Worm (Caenorhabditis elegans) whole organism, late embryonic: Measurements from ENCODE around the gene ZK856.18.

Experiments used
- madf-2 ChIP-seq: sonication (generic microtip); optimal IDR thresholded peaks from 2 replicates; lab custom pipeline; 2017; ENCODE audit warnings: missing genetic modification characterization, missing compliant biosample characterization
- nhr-232 ChIP-seq: sonication (generic microtip); optimal IDR thresholded peaks from 2 replicates; lab custom pipeline; 2016; ENCODE audit warnings: missing genetic modification characterization, missing compliant biosample characterization
- pha-4 ChIP-seq: fragments of 150-350 bp; optimal IDR thresholded peaks from 2 replicates; lab custom pipeline; 2018; ENCODE audit warnings: missing biosample characterization, missing genetic modification reagents, missing genetic modification characterization
- pqm-1 ChIP-seq: sonication (generic microtip); optimal IDR thresholded peaks from 2 replicates; lab custom pipeline; 2016; ENCODE audit warnings: missing genetic modification characterization, missing compliant biosample characterization
- rnt-1 ChIP-seq: sonication (generic microtip); optimal IDR thresholded peaks from 2 replicates; lab custom pipeline; 2016; ENCODE audit warnings: missing genetic modification characterization, missing compliant biosample characterization
- sdc-2 ChIP-seq: sonication (generic microtip); optimal IDR thresholded peaks from 2 replicates; lab custom pipeline; 2016; ENCODE audit warnings: missing genotype, missing genetic modification characterization, missing compliant biosample characterization
- syd-9 ChIP-seq: sonication (generic microtip); optimal IDR thresholded peaks from 2 replicates; lab custom pipeline; 2016; ENCODE audit warnings: mild to moderate bottlenecking, missing genetic modification characterization, moderate library complexity, missing compliant biosample characterization

DNA sequence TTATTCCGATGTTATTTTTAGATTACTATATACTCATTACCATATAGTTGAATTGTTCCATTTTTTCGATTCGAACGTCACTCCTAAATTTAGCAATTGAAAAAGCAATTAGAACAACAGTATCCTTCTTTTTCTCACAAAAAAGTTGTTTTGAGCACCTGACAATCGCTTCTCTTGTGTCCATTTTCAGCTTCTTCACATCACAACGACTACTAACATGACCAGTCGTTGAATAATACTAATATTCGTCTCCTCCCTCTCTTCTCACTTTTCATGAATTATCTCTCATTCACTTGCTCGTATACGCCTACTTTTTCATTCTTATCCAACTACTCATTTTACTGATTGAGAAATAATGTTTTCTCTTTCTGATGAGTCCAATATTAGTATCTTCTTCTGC, 30.9 kb upstream of the ZK856.18 start, which contains the start of gene ZK856.14:
- TF ChIP-seq pha-4 (tag; lab: Kevin White, UChicago) (no peak), nhr-232 (tag; lab: Kevin White, UChicago) (no peak), syd-9 (tag; lab: Kevin White, UChicago) (no peak), madf-2 (no peak), rnt-1 (tag; lab: Kevin White, UChicago) (no peak), pqm-1 (no peak), sdc-2 (tag; lab: Kevin White, UChicago) (no peak)
